Fruit fly (Drosophila melanogaster): ENCODE measurements around the gene CG10301.

Gene CG10301

DNA sequence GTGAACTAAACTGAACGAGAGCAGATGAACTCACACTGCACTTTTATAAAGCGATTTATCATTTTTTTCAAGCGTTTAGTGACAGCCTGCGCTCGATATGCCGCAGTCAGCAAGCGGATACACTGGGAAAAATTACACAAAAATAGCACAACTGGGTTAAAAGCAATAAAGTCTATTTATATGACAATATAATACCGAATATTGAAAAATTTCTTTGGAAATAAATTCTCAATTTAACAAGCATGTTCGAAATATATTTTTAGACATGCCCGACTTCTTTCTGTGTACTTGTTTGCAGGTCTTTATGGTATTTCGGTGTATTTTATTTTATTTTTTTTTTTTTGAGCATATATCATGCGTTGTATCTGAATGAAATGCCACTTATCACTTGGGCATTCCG lies 3.9 kb downstream of the CG10301 start (continued):
- peak; percentile 86 for TF ChIP-seq Sp1 (GFP tag; optimal IDR thresholded peaks at IDR 0.05)

DNA sequence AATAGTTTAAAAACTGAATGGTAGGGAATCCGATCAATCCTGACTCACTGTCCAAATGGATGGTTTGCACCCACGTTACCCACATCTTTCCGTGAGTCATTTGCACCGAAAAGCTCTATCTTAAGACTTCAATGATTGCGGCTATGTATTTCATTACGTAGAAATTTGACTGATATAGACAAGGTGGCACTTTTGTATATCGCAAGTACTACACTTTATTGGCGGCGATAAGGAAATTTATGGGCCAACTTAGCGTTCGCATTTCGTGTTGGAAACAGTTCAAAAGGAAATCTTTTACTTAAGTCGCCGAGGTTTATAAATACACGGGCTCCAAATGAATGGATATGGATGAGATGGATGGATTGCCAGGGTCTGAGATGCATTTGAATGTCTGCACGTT lies 4.9 kb downstream of the CG10301 start:
- no peak for TF ChIP-seq Dif (GFP tag; optimal IDR thresholded peaks at IDR 0.05; ENCODE audit: partially characterized antibody)
- TF ChIP-seq br (GFP tag; optimal IDR thresholded peaks at IDR 0.05) = no peak
- TF ChIP-seq CrebA (GFP tag; optimal IDR thresholded peaks at IDR 0.05; ENCODE audit: borderline replicate concordance) = peak; percentile 84
- no peak for TF ChIP-seq Rel (GFP tag; optimal IDR thresholded peaks at IDR 0.05)
- no peak for TF ChIP-seq Rel (tag; optimal IDR thresholded peaks at IDR 0.05)
- TF ChIP-seq Dfd (GFP tag; optimal IDR thresholded peaks at IDR 0.05) = no peak
- no peak for TF ChIP-seq rgr (GFP tag; optimal IDR thresholded peaks at IDR 0.05)

DNA sequence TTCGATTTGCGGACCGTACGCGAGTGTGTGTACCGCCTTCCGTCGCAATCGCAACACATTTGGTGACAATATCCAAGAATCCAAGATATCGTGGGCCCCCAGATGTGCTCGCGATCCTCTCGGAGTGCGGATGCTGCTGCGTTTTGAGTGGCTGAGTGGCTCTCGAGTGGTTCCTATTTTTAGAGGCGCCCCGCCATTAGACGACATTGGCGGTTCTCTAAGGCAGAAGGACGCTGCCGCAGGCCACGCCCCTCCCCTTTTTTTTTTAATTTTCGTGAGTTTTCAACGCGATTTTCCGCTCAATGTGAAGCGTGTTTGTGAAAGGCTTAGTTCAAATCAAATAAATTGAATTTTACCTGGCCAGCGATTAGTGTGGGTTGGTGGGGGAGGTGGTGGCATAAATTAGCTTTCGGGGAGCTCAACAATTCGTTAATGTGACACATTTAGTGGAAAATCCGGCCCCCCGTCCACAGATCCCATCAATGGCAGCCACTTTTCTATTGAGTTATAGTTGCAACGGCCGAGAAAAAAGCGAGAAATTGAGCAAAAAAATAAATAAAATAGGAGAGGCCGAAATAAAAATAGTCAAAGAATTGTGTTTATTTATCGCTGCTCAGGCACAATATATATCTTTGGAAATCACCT lies 8.5 kb downstream of the CG10301 start, which contains the start of gene nau:
TSS of gene nau (minus strand) at position 61 of the 645 bp plus-strand sequence.
- no peak for TF ChIP-seq ey (GFP tag; optimal IDR thresholded peaks at IDR 0.05)
- TF ChIP-seq lola (GFP tag; optimal IDR thresholded peaks at IDR 0.05) = no peak
- TF ChIP-seq N (GFP tag; optimal IDR thresholded peaks at IDR 0.05) = no peak

DNA sequence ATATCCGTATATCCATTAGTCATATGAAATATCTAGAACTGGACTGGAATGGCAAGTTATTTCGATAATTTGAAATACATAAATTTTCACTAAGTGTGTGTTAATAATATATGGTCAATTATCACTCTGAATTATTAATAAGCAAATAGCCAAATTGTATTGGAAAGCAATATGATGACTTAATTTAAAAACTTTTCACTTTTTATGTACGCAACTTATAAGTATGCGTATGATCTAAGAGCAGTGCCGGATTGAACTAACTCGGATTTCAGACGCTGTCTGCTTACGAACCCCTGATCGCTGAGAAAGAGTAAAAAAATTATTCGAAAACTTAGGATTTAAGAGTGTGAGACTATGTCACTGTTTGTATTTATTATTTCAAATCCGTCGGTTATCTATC lies 11.6 kb downstream of the CG10301 start, which contains the start of gene CG10232:
TSS of gene CG10232 (minus strand) at position 101 of the 400 bp plus-strand sequence.
- TF ChIP-seq Dfd (GFP tag; optimal IDR thresholded peaks at IDR 0.05) = no peak
- no peak for TF ChIP-seq brk (GFP tag; optimal IDR thresholded peaks at IDR 0.05)
- TF ChIP-seq br (GFP tag; optimal IDR thresholded peaks at IDR 0.05) = no peak
- TF ChIP-seq lola (GFP tag; optimal IDR thresholded peaks at IDR 0.05) = no peak
- TF ChIP-seq OdsH (GFP tag; optimal IDR thresholded peaks at IDR 0.05) = no peak
- TF ChIP-seq Vsx2 (GFP tag; optimal IDR thresholded peaks at IDR 0.05; ENCODE audit: partially characterized antibody) = no peak
- TF ChIP-seq Sp1 (GFP tag; optimal IDR thresholded peaks at IDR 0.05) = no peak
- TF ChIP-seq N (GFP tag; optimal IDR thresholded peaks at IDR 0.05) = no peak
- TF ChIP-seq CG32264 (GFP tag; optimal IDR thresholded peaks at IDR 0.05) = no peak
- TF ChIP-seq usp (GFP tag; optimal IDR thresholded peaks at IDR 0.05) = no peak
- TF ChIP-seq CrebA (GFP tag; optimal IDR thresholded peaks at IDR 0.05; ENCODE audit: borderline replicate concordance) = no peak
- TF ChIP-seq dmrt93B (GFP tag; optimal IDR thresholded peaks at IDR 0.05) = no peak
- no peak for TF ChIP-seq CG9705 (GFP tag; optimal IDR thresholded peaks at IDR 0.05)
- no peak for TF ChIP-seq dl (GFP tag; optimal IDR thresholded peaks at IDR 0.05; ENCODE audit: insufficient read depth in 1 of 2, partially characterized antibody in 2 of 2)
- TF ChIP-seq jim (GFP tag; optimal IDR thresholded peaks at IDR 0.05) = no peak
- TF ChIP-seq Hr83 (GFP tag; optimal IDR thresholded peaks at IDR 0.05; ENCODE audit: poor library complexity, severe bottlenecking) = no peak
- no peak for TF ChIP-seq Jra (GFP tag; optimal IDR thresholded peaks at IDR 0.05)
- no peak for TF ChIP-seq fru (GFP tag; optimal IDR thresholded peaks at IDR 0.05)

DNA sequence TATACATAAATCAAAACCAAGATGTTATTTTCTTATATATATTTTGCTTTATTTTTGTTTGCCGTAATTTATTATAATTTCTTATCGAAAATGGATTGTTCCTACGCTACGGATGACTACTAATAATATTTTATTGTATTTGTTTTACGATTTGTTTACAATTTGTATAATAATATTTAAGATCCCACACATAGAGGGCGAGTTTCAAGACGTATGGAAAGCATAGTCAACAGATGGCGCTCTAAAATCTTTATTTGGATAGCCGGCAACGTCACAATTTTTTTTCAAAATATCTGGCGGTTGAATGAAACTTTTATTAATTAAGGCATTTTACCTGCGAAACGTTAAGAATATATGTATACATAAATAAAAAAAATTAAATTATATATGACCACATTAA lies 12.0 kb downstream of the CG10301 start:
- no peak for TF ChIP-seq Myc (optimal IDR thresholded peaks at IDR 0.05)
- TF ChIP-seq Hnf4 (GFP tag; optimal IDR thresholded peaks at IDR 0.05) = peak; percentile 23
- peak; percentile 1 for TF ChIP-seq Vsx2 (GFP tag; optimal IDR thresholded peaks at IDR 0.05; ENCODE audit: partially characterized antibody)
- TF ChIP-seq HLH106 (tag; optimal IDR thresholded peaks at IDR 0.05) = peak; percentile 39
- TF ChIP-seq brk (GFP tag; optimal IDR thresholded peaks at IDR 0.05) = peak; percentile 44
- peak; percentile 41 for TF ChIP-seq h (GFP tag; optimal IDR thresholded peaks at IDR 0.05)
- no peak for TF ChIP-seq Sp1 (GFP tag; optimal IDR thresholded peaks at IDR 0.05)
- peak; percentile 17 for TF ChIP-seq rgr (GFP tag; optimal IDR thresholded peaks at IDR 0.05)
- peak in 1 of 2 experiments; percentile 49 for TF ChIP-seq foxo (GFP tag; optimal IDR thresholded peaks at IDR 0.05)
- peak; percentile 8 for TF ChIP-seq CG9705 (GFP tag; optimal IDR thresholded peaks at IDR 0.05)
- no peak for TF ChIP-seq sage (GFP tag; optimal IDR thresholded peaks at IDR 0.05)
- peak; percentile 6 for TF ChIP-seq CrebA (GFP tag; optimal IDR thresholded peaks at IDR 0.05; ENCODE audit: borderline replicate concordance)
- TF ChIP-seq Dif (GFP tag; optimal IDR thresholded peaks at IDR 0.05; ENCODE audit: partially characterized antibody) = no peak
- no peak for TF ChIP-seq usp (GFP tag; optimal IDR thresholded peaks at IDR 0.05)
- peak; percentile 30 for TF ChIP-seq fru (GFP tag; optimal IDR thresholded peaks at IDR 0.05)
- TF ChIP-seq woc (GFP tag; optimal IDR thresholded peaks at IDR 0.05) = no peak
- peak; percentile 25 for TF ChIP-seq dmrt93B (GFP tag; optimal IDR thresholded peaks at IDR 0.05)
- TF ChIP-seq tai (GFP tag; optimal IDR thresholded peaks at IDR 0.05) = no peak
